Fruit fly (Drosophila melanogaster) whole organism, prepupa: ENCODE data around the gene hwt.

Experiments
- Blimp-1 ChIP-seq: fragments of 200-800 bp; sonication (Bioruptor generic); optimal IDR thresholded peaks from 3 replicates; lab custom pipeline; 2017; ENCODE audit warnings: missing biosample characterization, missing genetic modification characterization, mild to moderate bottlenecking, moderate library complexity, missing genetic modification reagents
- CG11762 ChIP-seq: fragments of 200-800 bp; sonication (Bioruptor generic); optimal IDR thresholded peaks from 3 replicates; lab custom pipeline; 2016; ENCODE audit warnings: missing biosample characterization, missing genetic modification characterization; ENCODE audit not compliant: insufficient read depth
- CG15336 ChIP-seq: fragments of 200-800 bp; sonication (Bioruptor generic); IDR thresholded peaks from 2 replicates; pipeline ENCODE4 v1.3.6; 2022; ENCODE audit warnings: missing biosample characterization, missing genetic modification characterization
- CG1621 ChIP-seq: fragments of 200-800 bp; sonication (Bioruptor generic); optimal IDR thresholded peaks from 3 replicates; lab custom pipeline; 2018; ENCODE audit warnings: missing biosample characterization, mild to moderate bottlenecking, missing genetic modification characterization
- CG16779 ChIP-seq: fragments of 200-800 bp; sonication (Bioruptor generic); optimal IDR thresholded peaks from 3 replicates; lab custom pipeline; 2017; ENCODE audit warnings: missing biosample characterization, mild to moderate bottlenecking, missing genetic modification characterization
- CG3032 ChIP-seq: fragments of 200-800 bp; optimal IDR thresholded peaks from 2 replicates; lab custom pipeline; 2019; ENCODE audit warnings: missing biosample characterization, mild to moderate bottlenecking, missing genetic modification characterization, moderate library complexity
- CG31627 ChIP-seq: fragments of 200-800 bp; sonication (Bioruptor generic); optimal IDR thresholded peaks from 3 replicates; lab custom pipeline; 2016; ENCODE audit warnings: missing biosample characterization, missing genetic modification characterization
- CG32006 ChIP-seq: fragments of 200-800 bp; sonication (Bioruptor generic); optimal IDR thresholded peaks from 3 replicates; lab custom pipeline; 2017; ENCODE audit warnings: missing biosample characterization, mild to moderate bottlenecking, missing genetic modification characterization
- CG34406 ChIP-seq: fragments of 200-800 bp; sonication (Bioruptor generic); optimal IDR thresholded peaks from 3 replicates; lab custom pipeline; 2016; ENCODE audit warnings: missing biosample characterization, missing genetic modification characterization
- CG3919 ChIP-seq: fragments of 200-800 bp; sonication (Bioruptor generic); optimal IDR thresholded peaks from 3 replicates; lab custom pipeline; 2016; ENCODE audit warnings: missing biosample characterization, missing genetic modification characterization
- CG4318 ChIP-seq: fragments of 200-800 bp; sonication (Bioruptor generic); optimal IDR thresholded peaks from 3 replicates; lab custom pipeline; 2017; ENCODE audit warnings: missing biosample characterization, mild to moderate bottlenecking, missing genetic modification characterization
- CG6163 ChIP-seq: fragments of 200-800 bp; sonication (Bioruptor generic); IDR thresholded peaks from 3 replicates; pipeline ENCODE4 v1.3.6; 2022; ENCODE audit warnings: missing biosample characterization, missing genetic modification characterization
- CG6276 ChIP-seq: fragments of 200-800 bp; sonication (Bioruptor generic); optimal IDR thresholded peaks from 2 replicates; lab custom pipeline; 2017; ENCODE audit warnings: missing biosample characterization, mild to moderate bottlenecking, missing genetic modification characterization
- CG6792 ChIP-seq: fragments of 200-800 bp; sonication (Bioruptor generic); optimal IDR thresholded peaks from 3 replicates; lab custom pipeline; 2016; ENCODE audit warnings: missing biosample characterization, missing genetic modification characterization
- CG6808 ChIP-seq: fragments of 200-800 bp; sonication (Bioruptor generic); optimal IDR thresholded peaks from 3 replicates; lab custom pipeline; 2017; ENCODE audit warnings: missing biosample characterization, missing genetic modification characterization, mild to moderate bottlenecking, moderate library complexity, missing genetic modification reagents
- CG6854 ChIP-seq: fragments of 200-800 bp; sonication (Bioruptor generic); optimal IDR thresholded peaks from 2 replicates; lab custom pipeline; 2017; ENCODE audit warnings: missing biosample characterization, mild to moderate bottlenecking, missing genetic modification characterization
- CG7368 ChIP-seq: fragments of 200-800 bp; sonication (Bioruptor generic); optimal IDR thresholded peaks from 3 replicates; lab custom pipeline; 2016; ENCODE audit warnings: missing biosample characterization, missing genetic modification characterization
- CG8119 ChIP-seq: fragments of 200-800 bp; sonication (Bioruptor generic); IDR thresholded peaks from 3 replicates; pipeline ENCODE4 v1.3.6; 2022; ENCODE audit warnings: missing biosample characterization, missing genetic modification characterization
- CG8632 ChIP-seq: fragments of 200-800 bp; sonication (Bioruptor generic); optimal IDR thresholded peaks from 3 replicates; lab custom pipeline; 2016; ENCODE audit warnings: missing biosample characterization, missing genetic modification characterization
- CG9139 ChIP-seq: fragments of 200-800 bp; sonication (Bioruptor generic); optimal IDR thresholded peaks from 3 replicates; lab custom pipeline; 2017; ENCODE audit warnings: missing biosample characterization, mild to moderate bottlenecking, missing genetic modification characterization
- Eip75B ChIP-seq: fragments of 200-800 bp; sonication (Bioruptor generic); optimal IDR thresholded peaks from 3 replicates; lab custom pipeline; 2016; ENCODE audit warnings: missing biosample characterization, missing genetic modification characterization
- Eip93F ChIP-seq: fragments of 200-800 bp; sonication (Bioruptor generic); optimal IDR thresholded peaks from 2 replicates; lab custom pipeline; 2016; ENCODE audit warnings: missing biosample characterization, mild to moderate bottlenecking, missing genetic modification characterization
- Ets21C ChIP-seq: fragments of 200-800 bp; sonication (Bioruptor generic); optimal IDR thresholded peaks from 3 replicates; lab custom pipeline; 2016; ENCODE audit warnings: missing biosample characterization, missing genetic modification characterization
- Gug ChIP-seq: fragments of 200-800 bp; sonication (Bioruptor generic); IDR thresholded peaks from 2 replicates; pipeline ENCODE4 v1.3.6; 2022; ENCODE audit warnings: missing biosample characterization, missing genetic modification characterization
- Hr38 ChIP-seq: sonication (Bioruptor generic); optimal IDR thresholded peaks from 2 replicates; lab custom pipeline; 2016; ENCODE audit warnings: missing biosample characterization, missing genetic modification characterization
- Hr39 ChIP-seq: fragments of 200-800 bp; sonication (Bioruptor generic); optimal IDR thresholded peaks from 2 replicates; lab custom pipeline; 2016; ENCODE audit warnings: missing biosample characterization, missing genetic modification characterization
- Hr4 ChIP-seq: fragments of 200-800 bp; sonication (Bioruptor generic); optimal IDR thresholded peaks from 3 replicates; lab custom pipeline; 2016; ENCODE audit warnings: missing biosample characterization, missing genetic modification characterization
- Lpt ChIP-seq: fragments of 200-800 bp; sonication (Bioruptor generic); optimal IDR thresholded peaks from 3 replicates; lab custom pipeline; 2016; ENCODE audit warnings: missing biosample characterization, missing genetic modification characterization
- OdsH ChIP-seq: fragments of 200-800 bp; sonication (Bioruptor generic); optimal IDR thresholded peaks from 3 replicates; lab custom pipeline; 2016; ENCODE audit warnings: missing biosample characterization, missing genetic modification characterization
- Sox102F ChIP-seq: fragments of 200-800 bp; sonication (Bioruptor generic); optimal IDR thresholded peaks from 2 replicates; lab custom pipeline; 2016; ENCODE audit warnings: missing biosample characterization, mild to moderate bottlenecking, missing genetic modification characterization
- Sox14 ChIP-seq: fragments of 200-800 bp; sonication (Bioruptor generic); optimal IDR thresholded peaks from 3 replicates; lab custom pipeline; 2016; ENCODE audit warnings: missing biosample characterization, missing genetic modification characterization
- achi ChIP-seq: fragments of 200-800 bp; sonication (Bioruptor generic); optimal IDR thresholded peaks from 3 replicates; lab custom pipeline; 2016; ENCODE audit warnings: missing biosample characterization, missing genetic modification characterization
- acj6 ChIP-seq: fragments of 200-800 bp; sonication (Bioruptor generic); optimal IDR thresholded peaks from 3 replicates; lab custom pipeline; 2016; ENCODE audit warnings: missing biosample characterization, missing genetic modification characterization
- cyc ChIP-seq: fragments of 200-800 bp; sonication (Bioruptor generic); optimal IDR thresholded peaks from 3 replicates; lab custom pipeline; 2016; ENCODE audit warnings: missing biosample characterization, missing genetic modification characterization
- dac ChIP-seq: fragments of 200-800 bp; sonication (Bioruptor generic); optimal IDR thresholded peaks from 2 replicates; lab custom pipeline; 2017; ENCODE audit warnings: missing biosample characterization, mild to moderate bottlenecking, missing genetic modification characterization
- esn ChIP-seq: fragments of 200-800 bp; sonication (Bioruptor generic); optimal IDR thresholded peaks from 2 replicates; lab custom pipeline; 2016; ENCODE audit warnings: missing biosample characterization, mild to moderate bottlenecking, missing genetic modification characterization, moderate library complexity
- fd59A ChIP-seq: fragments of 200-800 bp; sonication (Bioruptor generic); optimal IDR thresholded peaks from 2 replicates; lab custom pipeline; 2017; ENCODE audit warnings: missing biosample characterization, mild to moderate bottlenecking, missing genetic modification characterization, missing genetic modification reagents
- fkh ChIP-seq: fragments of 200-800 bp; sonication (Bioruptor generic); optimal IDR thresholded peaks from 3 replicates; lab custom pipeline; 2017; ENCODE audit warnings: missing biosample characterization, mild to moderate bottlenecking, missing genetic modification characterization, moderate library complexity
- lz ChIP-seq: fragments of 200-800 bp; sonication (Bioruptor generic); optimal IDR thresholded peaks from 3 replicates; lab custom pipeline; 2016; ENCODE audit warnings: missing biosample characterization, missing genetic modification characterization
- net ChIP-seq: fragments of 200-800 bp; sonication (Bioruptor generic); optimal IDR thresholded peaks from 3 replicates; lab custom pipeline; 2016; ENCODE audit warnings: missing biosample characterization, missing genetic modification characterization
- pdm3 ChIP-seq: fragments of 200-800 bp; sonication (Bioruptor generic); optimal IDR thresholded peaks from 3 replicates; lab custom pipeline; 2016; ENCODE audit warnings: missing biosample characterization, missing genetic modification characterization
- salr ChIP-seq, 2 experiments: fragments of 200-800 bp; sonication (Bioruptor generic); optimal IDR thresholded peaks; 3 replicates each; lab custom pipeline; 2016 to 2018; ENCODE audit warnings: missing biosample characterization in 2 of 2, missing genetic modification characterization in 2 of 2, mild to moderate bottlenecking in 1 of 2
- spab ChIP-seq: fragments of 200-800 bp; sonication (Bioruptor generic); optimal IDR thresholded peaks from 2 replicates; lab custom pipeline; 2017; ENCODE audit warnings: missing biosample characterization, mild to moderate bottlenecking, missing genetic modification characterization, missing genetic modification reagents
- ss ChIP-seq, 2 experiments: fragments of 200-800 bp; sonication (Bioruptor generic); optimal IDR thresholded peaks; 2 replicates in 1 of 2; 3 replicates in 1 of 2; lab custom pipeline; 2017 to 2018; ENCODE audit warnings: mild to moderate bottlenecking in 2 of 2, missing biosample characterization in 2 of 2, missing genetic modification characterization in 2 of 2, moderate library complexity in 1 of 2
- svp ChIP-seq: fragments of 200-800 bp; sonication (Bioruptor generic); peaks from one replicate; lab custom pipeline; 2016; ENCODE audit warnings: missing biosample characterization, missing genetic modification characterization
- topi ChIP-seq: fragments of 200-800 bp; sonication (Bioruptor generic); optimal IDR thresholded peaks from 3 replicates; lab custom pipeline; 2016; ENCODE audit warnings: missing biosample characterization, missing genetic modification characterization
- vri ChIP-seq: fragments of 200-800 bp; sonication (Bioruptor generic); optimal IDR thresholded peaks from 3 replicates; lab custom pipeline; 2016; ENCODE audit warnings: missing biosample characterization, mild to moderate bottlenecking, missing genetic modification characterization

hwt gene

dm6 chrX:12581305-12581676 is 13.0 kb upstream of the hwt start:
- TF ChIP-seq dac (GFP tag; lab: Kevin White, UChicago) (no peak), pdm3 (GFP tag; lab: Kevin White, UChicago) (no peak), achi (GFP tag; lab: Kevin White, UChicago) (no peak), lz (GFP tag; lab: Kevin White, UChicago) (no peak), Hr39 (GFP tag; lab: Kevin White, UChicago) (no peak)

DNA sequence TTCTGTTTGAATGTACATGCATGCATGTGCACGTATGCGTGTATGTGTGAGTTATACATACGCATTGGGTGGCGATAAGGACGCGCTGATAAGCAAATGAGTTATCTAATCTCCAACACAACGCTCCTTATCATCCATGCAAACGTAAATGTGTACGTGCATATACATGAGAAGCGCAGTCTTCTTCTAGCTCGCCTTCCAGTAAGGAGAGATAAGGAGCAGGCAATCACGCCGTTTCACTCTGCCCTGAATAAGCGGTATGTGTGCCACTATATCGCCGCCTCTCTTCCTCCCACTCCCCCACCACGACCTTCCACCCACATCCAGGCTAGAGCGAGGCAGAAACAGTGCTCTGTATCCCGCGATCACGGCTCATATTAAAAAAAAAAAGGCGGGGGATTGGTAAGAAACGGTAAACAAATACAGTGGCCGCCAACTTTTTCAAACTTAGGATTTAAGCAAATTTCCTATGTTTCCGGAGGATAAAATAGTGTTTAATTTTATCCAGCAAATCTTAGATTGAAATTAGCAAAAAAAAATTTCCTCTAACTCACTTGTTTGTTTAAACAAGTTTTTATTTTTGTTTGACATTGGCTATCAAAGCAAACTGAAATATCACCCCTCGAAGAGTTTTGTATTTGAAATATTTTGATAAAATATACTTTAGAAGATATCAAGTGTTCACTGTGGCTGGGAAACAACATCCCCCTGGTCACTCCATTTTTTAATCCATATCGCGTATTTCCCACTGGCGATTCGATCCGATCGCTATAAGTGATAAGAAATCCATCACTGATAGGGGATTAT is 12.4 kb upstream of the hwt start:
- TF ChIP-seq esn (GFP tag; lab: Kevin White, UChicago) (peak; percentile 2), CG8119 (GFP tag; lab: Robert Waterston, UW) (no peak; the same call in 2 of the 3 replicates), CG31627 (GFP tag; lab: Kevin White, UChicago) (peak; percentile 0), pdm3 (GFP tag; lab: Kevin White, UChicago) (peak; percentile 22), CG16779 (tag; lab: Kevin White, UChicago) (no peak), Blimp-1 (GFP tag; lab: Kevin White, UChicago) (no peak), CG11762 (GFP tag; lab: Kevin White, UChicago) (no peak), lz (GFP tag; lab: Kevin White, UChicago) (no peak), CG8632 (GFP tag; lab: Kevin White, UChicago) (no peak), fd59A (no peak), CG6854 (no peak), CG3032 (no peak), Lpt (no peak), net (GFP tag; lab: Kevin White, UChicago) (no peak), Gug (no peak), Hr38 (GFP tag; lab: Kevin White, UChicago) (no peak), CG34406 (peak; percentile 16), cyc (GFP tag; lab: Kevin White, UChicago) (no peak), salr (GFP tag; optimal IDR thresholded peaks at IDR 0.05; lab: Kevin White, UChicago) (no peak), achi (GFP tag; lab: Kevin White, UChicago) (peak; percentile 33), Hr39 (GFP tag; lab: Kevin White, UChicago) (peak; percentile 35), dac (GFP tag; lab: Kevin White, UChicago) (no peak), svp (peak; percentile 98), CG7368 (no peak), topi (GFP tag; lab: Kevin White, UChicago) (no peak), CG3919 (GFP tag; lab: Kevin White, UChicago) (no peak), OdsH (GFP tag; lab: Kevin White, UChicago) (peak; percentile 19), Eip93F (GFP tag; lab: Kevin White, UChicago) (no peak), CG6792 (GFP tag; lab: Kevin White, UChicago) (no peak), acj6 (GFP tag; lab: Kevin White, UChicago) (no peak), Ets21C (no peak), spab (GFP tag; lab: Kevin White, UChicago) (no peak), CG6163 (GFP tag; lab: Robert Waterston, UW) (0 out of 3 replicates have a peak, but pooled peaks have one; percentile 28), Eip75B (no peak), ss (GFP tag; optimal IDR thresholded peaks at IDR 0.05; lab: Kevin White, UChicago) (no peak), Sox14 (GFP tag; lab: Kevin White, UChicago) (no peak), CG1621 (tag; lab: Kevin White, UChicago) (no peak), Hr4 (GFP tag; lab: Kevin White, UChicago) (peak; percentile 19), CG6276 (GFP tag; lab: Kevin White, UChicago) (peak; percentile 26), CG15336 (GFP tag; lab: Robert Waterston, UW) (0 out of 2 replicates have a peak, but pooled peaks have one; percentile 33), Sox102F (no peak), fkh (GFP tag; lab: Kevin White, UChicago) (no peak), CG4318 (no peak), CG9139 (GFP tag; lab: Kevin White, UChicago) (no peak), CG6808 (GFP tag; lab: Kevin White, UChicago) (no peak), CG32006 (GFP tag; lab: Kevin White, UChicago) (peak; percentile 51), vri (GFP tag; lab: Kevin White, UChicago) (peak; percentile 60)
